Fruit fly (Drosophila melanogaster) whole organism, larva: ENCODE results near the gene CG6678.

Experiments used
- noc ChIP-seq: fragments of 200-800 bp; sonication (Bioruptor generic); optimal IDR thresholded peaks from 3 replicates; lab custom pipeline; 2019; ENCODE audit warnings: missing biosample characterization, mild to moderate bottlenecking, missing genetic modification characterization, moderate library complexity

The CG6678 gene

dm6 chr3R:21851592-21852578 lies 34.9 kb upstream of the CG6678 start:
- no peak for TF ChIP-seq noc (tag; lab: Kevin White, UChicago)

DNA sequence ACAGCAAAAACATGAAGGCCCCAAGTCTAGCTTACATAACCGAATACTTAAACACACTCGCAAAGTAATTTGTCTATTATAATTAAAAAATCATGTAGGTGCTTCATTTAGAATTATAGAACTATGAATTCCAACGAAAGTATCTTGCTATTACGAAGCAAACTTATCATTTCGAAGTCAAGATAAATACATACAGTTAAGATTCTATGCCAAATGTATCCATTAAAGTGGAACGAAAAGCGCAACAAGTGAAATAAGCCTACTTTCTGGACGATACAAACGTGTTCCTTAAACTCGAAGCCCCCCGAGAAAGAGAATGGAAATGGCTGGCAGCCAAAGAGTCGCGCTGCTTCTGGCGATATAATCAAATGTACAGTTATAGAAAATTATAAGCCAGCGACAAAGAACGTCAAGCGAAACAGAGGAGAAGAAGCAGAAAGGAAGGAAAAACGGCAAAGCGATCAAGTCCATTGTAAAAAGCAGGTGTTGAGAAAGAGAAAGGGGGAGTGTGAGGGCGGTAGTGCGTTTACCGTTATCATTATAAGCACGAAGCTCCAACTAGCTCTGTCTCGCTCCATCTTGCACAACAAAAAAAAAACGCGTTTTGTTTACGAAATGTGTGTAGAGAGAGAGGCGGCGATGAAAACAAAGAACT lies 34.1 kb upstream of the CG6678 start:
- peak; percentile 23 for TF ChIP-seq noc (tag; lab: Kevin White, UChicago)

dm6 chr3R:21853618-21854573 lies 32.9 kb upstream of the CG6678 start:
- no peak for TF ChIP-seq noc (tag; lab: Kevin White, UChicago)

DNA sequence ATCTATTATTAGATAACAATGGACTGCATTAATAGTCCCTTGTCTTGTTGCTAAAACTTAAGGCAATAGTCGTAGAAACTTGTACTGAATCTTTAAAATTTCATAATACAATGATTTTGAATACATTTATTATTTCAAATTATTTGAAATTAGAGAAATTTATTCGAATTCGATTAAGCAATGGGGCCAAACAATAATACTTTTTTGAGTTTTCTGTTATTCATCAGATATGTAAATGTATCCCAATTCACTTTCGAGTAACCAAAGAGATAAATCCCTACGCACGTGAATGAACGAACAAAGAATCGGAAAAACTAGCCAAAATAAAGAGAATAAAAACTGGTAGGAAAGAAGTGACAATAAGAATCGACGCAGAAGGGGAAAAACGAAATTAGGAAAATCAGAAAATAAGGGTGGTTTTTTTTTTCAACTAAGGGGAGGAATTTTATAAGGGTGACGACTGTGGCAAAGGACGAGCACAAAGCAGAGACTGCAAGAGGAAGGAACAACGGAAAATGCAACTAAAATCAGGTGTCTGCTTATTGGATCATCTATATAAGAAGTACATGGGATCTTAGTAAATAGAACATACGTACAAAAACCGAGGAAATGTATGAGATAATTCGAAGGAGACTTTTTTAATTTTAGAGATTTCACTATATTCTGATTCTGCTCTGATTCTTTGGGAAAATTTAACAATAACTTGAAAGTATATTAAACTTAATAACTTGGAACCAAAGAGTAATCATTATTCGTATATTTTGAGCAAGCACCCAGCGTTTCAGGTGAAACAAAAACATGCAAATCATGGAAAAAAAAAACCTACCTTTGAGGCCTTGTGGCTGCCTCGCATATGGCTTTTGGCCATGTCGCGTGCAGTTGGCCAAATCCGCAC lies 32.0 kb upstream of the CG6678 start:
- no peak for TF ChIP-seq noc (tag; lab: Kevin White, UChicago)

DNA sequence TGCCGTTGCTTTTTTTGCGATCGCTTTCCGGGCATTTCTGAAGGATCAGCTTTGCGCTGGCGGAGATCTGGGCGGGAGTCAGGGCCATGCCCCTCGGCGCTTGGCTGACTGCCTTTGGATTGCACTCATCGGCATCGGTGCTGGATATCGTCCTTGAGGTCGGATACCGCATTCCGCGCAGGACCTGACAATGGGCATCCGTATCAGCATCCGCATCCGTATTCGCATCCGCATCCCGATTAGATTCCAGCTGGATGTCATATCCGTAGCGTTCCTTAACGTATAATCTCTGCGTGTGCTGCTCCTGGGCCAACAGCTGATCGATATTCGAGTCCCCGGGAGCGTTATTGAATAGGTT lies 31.4 kb upstream of the CG6678 start:
- TF ChIP-seq noc (tag; lab: Kevin White, UChicago) = no peak

DNA sequence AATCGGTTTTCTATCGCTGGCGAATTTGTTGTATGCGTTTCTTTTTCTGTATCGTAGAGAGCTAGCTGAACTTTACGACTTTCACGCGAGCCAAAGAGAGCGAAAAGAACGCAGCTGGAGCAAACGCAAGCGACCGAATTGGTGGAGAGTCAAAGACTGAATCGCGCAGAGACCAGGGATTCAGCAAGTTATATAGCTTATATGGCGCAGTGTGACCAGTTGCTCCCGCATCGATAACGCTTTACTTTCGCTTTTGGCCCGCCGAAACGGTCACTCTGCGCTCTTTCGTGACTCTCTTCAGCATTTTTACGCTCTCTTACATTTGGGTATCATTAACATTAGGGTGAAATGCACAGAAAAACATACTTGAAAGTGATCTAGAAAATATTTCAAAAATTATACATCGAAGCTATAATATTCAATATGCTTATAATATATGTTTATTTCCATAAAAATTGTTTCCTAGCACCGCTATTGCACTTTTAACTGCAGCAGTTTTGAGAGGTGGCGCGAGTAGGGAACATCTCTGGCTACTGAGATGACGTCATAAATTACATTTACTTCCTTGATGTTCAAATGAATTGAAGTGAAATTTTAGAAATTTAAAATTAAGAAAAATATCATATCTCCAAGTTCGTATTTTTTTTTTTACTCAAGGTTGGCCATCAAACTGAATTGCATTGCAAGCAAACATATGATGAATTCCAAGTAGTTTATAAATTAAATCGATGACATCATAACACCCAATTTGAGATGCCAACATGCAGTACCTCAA lies 30.5 kb upstream of the CG6678 start, which contains the start of gene glec:
Gene glec, minus strand, starts transcription at position 169 of the 775 bp plus-strand sequence.
- TF ChIP-seq noc (tag; lab: Kevin White, UChicago) = peak; percentile 19

- TF ChIP-seq noc (tag; lab: Kevin White, UChicago) = no peak
Observed at dm6 chr3R:21856873-21857243, 30.0 kb upstream of the CG6678 start.

- TF ChIP-seq noc (tag; lab: Kevin White, UChicago) = no peak
Observed at dm6 chr3R:21857509-21857908, 29.3 kb upstream of the CG6678 start.

DNA sequence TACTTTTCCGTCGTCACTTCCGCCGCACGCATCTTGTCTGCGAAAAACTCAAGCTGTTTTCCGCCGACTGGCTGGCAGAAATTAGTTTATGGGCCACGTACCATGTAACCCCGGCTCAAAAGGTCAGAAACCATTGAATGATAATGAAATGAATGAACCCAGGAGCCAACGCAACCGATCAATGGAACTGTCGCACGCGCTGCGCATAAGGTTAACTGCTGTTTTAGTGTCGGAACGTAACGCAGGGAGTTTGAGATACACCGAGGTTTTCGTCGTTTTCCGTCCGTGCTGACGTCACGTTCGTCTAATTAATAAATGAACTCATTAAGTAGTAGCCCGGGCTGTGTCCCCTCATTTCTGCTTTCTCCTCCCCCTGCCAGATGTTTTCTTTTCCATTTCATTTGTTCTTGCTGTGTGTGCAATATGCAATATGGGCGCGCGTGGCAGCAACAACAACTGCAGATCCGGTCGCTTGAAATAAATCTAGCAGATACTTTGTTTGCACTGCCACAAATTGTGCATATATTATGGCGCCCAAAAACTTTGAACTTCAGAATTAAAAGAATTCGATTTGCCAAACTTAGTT lies 28.4 kb upstream of the CG6678 start:
- TF ChIP-seq noc (tag; lab: Kevin White, UChicago) = no peak

DNA sequence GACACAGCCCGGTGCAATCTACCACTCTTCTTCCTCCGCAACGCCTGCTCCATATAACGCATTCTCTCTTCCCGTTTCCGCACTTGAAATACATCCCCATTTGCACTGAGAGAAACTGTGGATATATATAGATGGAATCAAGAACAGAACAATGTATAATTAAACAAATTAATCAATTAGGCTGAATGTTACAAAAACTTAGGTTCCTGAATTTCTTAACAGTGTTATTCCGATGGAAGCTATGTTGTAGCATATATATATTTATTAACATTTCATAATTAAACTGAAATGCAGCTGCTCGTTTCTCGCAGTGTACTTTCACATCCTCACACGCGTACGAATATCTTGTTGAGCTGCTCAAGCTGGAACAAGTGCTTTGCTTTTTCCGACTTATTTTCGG lies 27.3 kb upstream of the CG6678 start:
- no peak for TF ChIP-seq noc (tag; lab: Kevin White, UChicago)

dm6 chr3R:21862137-21862850 lies 24.5 kb upstream of the CG6678 start:
- TF ChIP-seq noc (tag; lab: Kevin White, UChicago) = no peak

- no peak for TF ChIP-seq noc (tag; lab: Kevin White, UChicago)
Observed at dm6 chr3R:21862868-21863267, 24.0 kb upstream of the CG6678 start.
